Worm (Caenorhabditis elegans) whole organism, young adult: Measurements from ENCODE around the gene glp-1.

Source experiments
- B0019.2 ChIP-seq: fragments of 200-800 bp; sonication (Bioruptor generic); conservative IDR thresholded peaks from 2 replicates; pipeline ENCODE4 v1.3.6; 2022; ENCODE audit warnings: missing genetic modification reagents, missing genetic modification characterization, missing compliant biosample characterization
- D2030.7 ChIP-seq: fragments of 200-800 bp; sonication (Bioruptor generic); IDR thresholded peaks from 2 replicates; pipeline ENCODE4 v1.3.6; 2022; ENCODE audit warnings: missing genetic modification reagents, missing genetic modification characterization, missing compliant biosample characterization
- F22D6.2 ChIP-seq: sonication (generic microtip); optimal IDR thresholded peaks from 2 replicates; lab custom pipeline; 2016; ENCODE audit warnings: mild to moderate bottlenecking, missing genetic modification characterization, missing compliant biosample characterization
- F23B12.7 ChIP-seq: sonication (generic microtip); optimal IDR thresholded peaks from 2 replicates; lab custom pipeline; 2017; ENCODE audit warnings: missing genetic modification characterization, mild to moderate bottlenecking, missing compliant biosample characterization, antibody characterized with exemption, moderate library complexity; ENCODE audit not compliant: insufficient read depth
- F55B11.4 ChIP-seq: sonication (generic microtip); optimal IDR thresholded peaks from 2 replicates; lab custom pipeline; 2016; ENCODE audit warnings: missing compliant biosample characterization, missing genetic modification characterization, borderline replicate concordance; ENCODE audit not compliant: insufficient read depth
- F57C9.4 ChIP-seq: sonication (generic microtip); optimal IDR thresholded peaks from 2 replicates; lab custom pipeline; 2017; ENCODE audit warnings: mild to moderate bottlenecking, missing genetic modification characterization, missing compliant biosample characterization
- T07F8.4 ChIP-seq: sonication (generic microtip); optimal IDR thresholded peaks from 2 replicates; lab custom pipeline; 2016; ENCODE audit warnings: mild to moderate bottlenecking, missing genetic modification characterization, moderate library complexity, missing compliant biosample characterization
- Y53F4B.3 ChIP-seq: fragments of 200-800 bp; sonication (Bioruptor generic); IDR thresholded peaks from 2 replicates; pipeline ENCODE4 v1.3.6; 2022; ENCODE audit warnings: missing genetic modification reagents, missing genetic modification characterization, missing compliant biosample characterization
- Y56A3A.18 ChIP-seq: fragments of 200-800 bp; sonication (Bioruptor generic); IDR thresholded peaks from 2 replicates; pipeline ENCODE4 v1.3.6; 2022; ENCODE audit warnings: missing genetic modification reagents, missing genetic modification characterization, missing compliant biosample characterization
- Y79H2A.3 ChIP-seq: fragments of 200-800 bp; sonication (Bioruptor generic); conservative IDR thresholded peaks from 2 replicates; pipeline ENCODE4 v1.3.6; 2022; ENCODE audit warnings: missing genetic modification reagents, missing genetic modification characterization, missing compliant biosample characterization
- ama-1 ChIP-seq, 3 experiments: fragments of 150-350 bp in 1 of 3; sonication (generic microtip) in 2 of 3; optimal IDR thresholded peaks; 2 replicates each; lab custom pipeline; 2014 to 2018; ENCODE audit warnings: missing biosample characterization in 2 of 3, missing genetic modification characterization in 2 of 3, missing genetic modification reagents in 2 of 3
- aptf-3 ChIP-seq: fragments of 200-800 bp; sonication (Bioruptor generic); IDR thresholded peaks from 2 replicates; pipeline ENCODE4 v1.3.6; 2022; ENCODE audit warnings: missing genetic modification characterization, missing compliant biosample characterization
- atf-7 ChIP-seq: sonication (generic microtip); optimal IDR thresholded peaks from 2 replicates; lab custom pipeline; 2017; ENCODE audit warnings: mild to moderate bottlenecking, missing genetic modification characterization, missing compliant biosample characterization
- athp-1 ChIP-seq: sonication (generic microtip); optimal IDR thresholded peaks from 2 replicates; lab custom pipeline; 2017; ENCODE audit warnings: mild to moderate bottlenecking, missing genetic modification characterization, missing compliant biosample characterization
- attf-5 ChIP-seq: fragments of 200-800 bp; sonication (Bioruptor generic); optimal IDR thresholded peaks from 2 replicates; lab custom pipeline; 2018; ENCODE audit warnings: mild to moderate bottlenecking, missing genetic modification characterization, missing compliant biosample characterization
- attf-6 ChIP-seq: fragments of 200-800 bp; sonication (Bioruptor generic); IDR thresholded peaks from 2 replicates; pipeline ENCODE4 v1.3.6; 2022; ENCODE audit warnings: missing genetic modification reagents, missing genetic modification characterization, missing compliant biosample characterization
- ceh-100 ChIP-seq: fragments of 200-800 bp; sonication (Bioruptor generic); IDR thresholded peaks from 2 replicates; pipeline ENCODE4 v1.3.6; 2022; ENCODE audit warnings: missing genetic modification reagents, missing genetic modification characterization, missing compliant biosample characterization
- ceh-79 ChIP-seq: sonication (generic microtip); optimal IDR thresholded peaks from 2 replicates; lab custom pipeline; 2017; ENCODE audit warnings: mild to moderate bottlenecking, missing genetic modification characterization, missing compliant biosample characterization
- die-1 ChIP-seq: sonication (generic microtip); optimal IDR thresholded peaks from 2 replicates; lab custom pipeline; 2016; ENCODE audit warnings: missing genotype, mild to moderate bottlenecking, missing genetic modification characterization, missing compliant biosample characterization
- dox-1 ChIP-seq: fragments of 200-800 bp; sonication (Bioruptor generic); IDR thresholded peaks from 2 replicates; pipeline ENCODE4 v1.3.6; 2022; ENCODE audit warnings: missing genetic modification reagents, missing genetic modification characterization, missing compliant biosample characterization
- ets-4 ChIP-seq: fragments of 200-800 bp; sonication (Bioruptor generic); optimal IDR thresholded peaks from 2 replicates; lab custom pipeline; 2018; ENCODE audit warnings: mild to moderate bottlenecking, missing genetic modification characterization, missing compliant biosample characterization
- hlh-26 ChIP-seq: fragments of 200-800 bp; sonication (Bioruptor generic); conservative IDR thresholded peaks from 2 replicates; pipeline ENCODE4 v1.3.6; 2022; ENCODE audit warnings: missing genetic modification reagents, missing genetic modification characterization, missing compliant biosample characterization
- hmg-20 ChIP-seq: fragments of 200-800 bp; sonication (Bioruptor generic); IDR thresholded peaks from 2 replicates; pipeline ENCODE4 v1.3.6; 2022; ENCODE audit warnings: missing genetic modification reagents, missing genetic modification characterization, missing compliant biosample characterization
- hsf-1 ChIP-seq: fragments of 200-800 bp; sonication (Bioruptor generic); IDR thresholded peaks from 2 replicates; pipeline ENCODE4 v1.3.6; 2022; ENCODE audit warnings: missing genetic modification reagents, missing genetic modification characterization, missing compliant biosample characterization
- lin-35 ChIP-seq, 3 experiments: fragments of 150-350 bp in 2 of 3; sonication (generic microtip) in 1 of 3; optimal IDR thresholded peaks; 2 replicates each; lab custom pipeline; 2014 to 2018; ENCODE audit warnings: missing biosample characterization in 3 of 3, missing genetic modification characterization in 3 of 3, missing genetic modification reagents in 3 of 3
- lin-54 ChIP-seq: fragments of 200-800 bp; sonication (Bioruptor generic); optimal IDR thresholded peaks from 2 replicates; lab custom pipeline; 2018; ENCODE audit warnings: mild to moderate bottlenecking, missing genetic modification characterization, missing compliant biosample characterization
- lsl-1 ChIP-seq: fragments of 200-800 bp; sonication (Bioruptor generic); optimal IDR thresholded peaks from 2 replicates; lab custom pipeline; 2018; ENCODE audit warnings: mild to moderate bottlenecking, missing genetic modification characterization, moderate library complexity, missing compliant biosample characterization
- lsy-27 ChIP-seq: sonication (generic microtip); optimal IDR thresholded peaks from 2 replicates; lab custom pipeline; 2017; ENCODE audit warnings: missing genetic modification characterization, mild to moderate bottlenecking, missing compliant biosample characterization, antibody characterized with exemption, missing genotype, borderline replicate concordance; ENCODE audit not compliant: insufficient read depth
- madf-8 ChIP-seq: fragments of 200-800 bp; sonication (Bioruptor generic); conservative IDR thresholded peaks from 2 replicates; pipeline ENCODE4 v1.3.6; 2022; ENCODE audit warnings: missing genetic modification reagents, missing genetic modification characterization, missing compliant biosample characterization
- mes-4 ChIP-seq: sonication (generic microtip); optimal IDR thresholded peaks from 2 replicates; lab custom pipeline; 2016; ENCODE audit warnings: missing genotype, missing genetic modification characterization, missing compliant biosample characterization
- mxl-1 ChIP-seq: sonication (generic microtip); optimal IDR thresholded peaks from 2 replicates; lab custom pipeline; 2016; ENCODE audit warnings: missing genetic modification characterization, missing compliant biosample characterization
- nhr-80 ChIP-seq: sonication (generic microtip); optimal IDR thresholded peaks from 2 replicates; lab custom pipeline; 2016; ENCODE audit warnings: missing genetic modification characterization, missing compliant biosample characterization
- nhr-90 ChIP-seq: sonication (generic microtip); optimal IDR thresholded peaks from 2 replicates; lab custom pipeline; 2016; ENCODE audit warnings: missing genotype, mild to moderate bottlenecking, missing genetic modification characterization, missing compliant biosample characterization
- pbrm-1 ChIP-seq: fragments of 200-800 bp; sonication (Bioruptor generic); IDR thresholded peaks from 2 replicates; pipeline ENCODE4 v1.3.6; 2022; ENCODE audit warnings: missing genetic modification reagents, missing genetic modification characterization, missing compliant biosample characterization
- pha-4 ChIP-seq: fragments of 150-350 bp; sonication (generic microtip); optimal IDR thresholded peaks from 2 replicates; lab custom pipeline; 2014; ENCODE audit warnings: missing biosample characterization, missing genetic modification reagents, missing genetic modification characterization
- sdz-38 ChIP-seq: sonication (generic microtip); optimal IDR thresholded peaks from 2 replicates; lab custom pipeline; 2016; ENCODE audit warnings: missing genotype, missing genetic modification characterization, missing compliant biosample characterization
- snpc-3.4 ChIP-seq: sonication (generic microtip); optimal IDR thresholded peaks from 2 replicates; lab custom pipeline; 2017; ENCODE audit warnings: missing genetic modification characterization, mild to moderate bottlenecking, missing compliant biosample characterization, antibody characterized with exemption, moderate library complexity, missing genotype, missing genetic modification reagents
- snpc-4 ChIP-seq, 5 experiments: fragments of 150-350 bp in 1 of 5; sonication (generic microtip) in 4 of 5; optimal IDR thresholded peaks; 2 replicates each; lab custom pipeline; 2014 to 2018; ENCODE audit warnings: missing genetic modification characterization in 5 of 5, missing biosample characterization in 3 of 5, antibody characterized with exemption in 2 of 5, mild to moderate bottlenecking in 2 of 5, missing compliant biosample characterization in 2 of 5, missing genotype in 2 of 5, moderate library complexity in 2 of 5, missing genetic modification reagents in 1 of 5
- somi-1 ChIP-seq: fragments of 200-800 bp; sonication (Bioruptor generic); optimal IDR thresholded peaks from 2 replicates; lab custom pipeline; 2018; ENCODE audit warnings: mild to moderate bottlenecking, missing genetic modification characterization, missing compliant biosample characterization
- unc-130 ChIP-seq: sonication (generic microtip); optimal IDR thresholded peaks from 2 replicates; lab custom pipeline; 2016; ENCODE audit warnings: missing genetic modification reagents, missing genetic modification characterization, missing compliant biosample characterization
- zim-3 ChIP-seq: sonication (generic microtip); optimal IDR thresholded peaks from 2 replicates; lab custom pipeline; 2017; ENCODE audit warnings: mild to moderate bottlenecking, missing genetic modification characterization, moderate library complexity, missing compliant biosample characterization
- ztf-22 ChIP-seq: fragments of 200-800 bp; sonication (Bioruptor generic); optimal IDR thresholded peaks from 2 replicates; lab custom pipeline; 2018; ENCODE audit warnings: mild to moderate bottlenecking, missing genetic modification characterization, moderate library complexity, missing compliant biosample characterization

glp-1 gene

ce11 chrIII:9045838-9046237, 46.2 kb upstream of the glp-1 start, which contains the start of gene R107.2:
Gene R107.2, minus strand, starts transcription at chrIII:9045938.
- TF ChIP-seq attf-6 (GFP tag; lab: Robert Waterston, UW) (no peak), attf-5 (GFP tag; lab: Kevin White, UChicago) (peak; percentile 8), die-1 (tag; lab: Kevin White, UChicago) (no peak), B0019.2 (GFP tag; lab: Robert Waterston, UW) (no peak), D2030.7 (GFP tag; lab: Robert Waterston, UW) (no peak), snpc-3.4 (tag; lab: Kevin White, UChicago) (no peak), T07F8.4 (tag; lab: Kevin White, UChicago) (no peak), ceh-100 (GFP tag; lab: Robert Waterston, UW) (no peak), dox-1 (no peak), nhr-80 (peak; percentile 29)
- TF ChIP-seq, all 124 proteins: peak for 2

- TF ChIP-seq ztf-22 (no peak), nhr-90 (tag; lab: Kevin White, UChicago) (no peak), sdz-38 (tag; lab: Kevin White, UChicago) (no peak), snpc-4 (GFP tag; optimal IDR thresholded peaks at IDR 0.05; lab: Kevin White, UChicago) (no peak), snpc-4 (tag; optimal IDR thresholded peaks at IDR 0.05; lab: Kevin White, UChicago) (no peak), unc-130 (GFP tag; lab: Kevin White, UChicago) (no peak), ama-1 (optimal IDR thresholded peaks at IDR 0.05; lab: Kevin White, UChicago) (no peak), ama-1 (GFP tag; optimal IDR thresholded peaks at IDR 0.05; lab: Kevin White, UChicago) (no peak), attf-5 (GFP tag; lab: Kevin White, UChicago) (no peak)
Observed at ce11 chrIII:9047260-9047659, 44.8 kb upstream of the glp-1 start.

- TF ChIP-seq Y79H2A.3 (GFP tag; lab: Robert Waterston, UW) (no peak), hsf-1 (GFP tag; lab: Robert Waterston, UW) (0 out of 2 replicates have a peak, but pooled peaks have one; percentile 6), ceh-79 (tag; lab: Kevin White, UChicago) (no peak), lsl-1 (no peak)
Observed at ce11 chrIII:9050600-9050999, 41.4 kb upstream of the glp-1 start, which contains the start of gene ikke-1. Gene ikke-1, minus strand, starts transcription at chrIII:9050700.

ce11 chrIII:9051119-9051597, 40.9 kb upstream of the glp-1 start:
- TF ChIP-seq athp-1 (no peak), pbrm-1 (peak; percentile 63; the same call in 1 of the 2 replicates), F55B11.4 (no peak), somi-1 (GFP tag; lab: Kevin White, UChicago) (peak; percentile 85), pha-4 (tag; lab: Kevin White, UChicago) (peak; percentile 6), F57C9.4 (tag; lab: Kevin White, UChicago) (peak; percentile 37), atf-7 (tag; lab: Kevin White, UChicago) (peak; percentile 75), aptf-3 (GFP tag; lab: Robert Waterston, UW) (0 out of 2 replicates have a peak, but pooled peaks have one; percentile 6), mes-4 (no peak), F22D6.2 (tag; lab: Kevin White, UChicago) (no peak), attf-6 (GFP tag; lab: Robert Waterston, UW) (no peak), hmg-20 (no peak), madf-8 (GFP tag; lab: Robert Waterston, UW) (no peak), lin-35 (GFP tag; optimal IDR thresholded peaks at IDR 0.05; lab: Kevin White, UChicago) (peak in 1 of 3 experiments; percentile 15), lin-54 (GFP tag; lab: Kevin White, UChicago) (peak; percentile 56), ets-4 (GFP tag; lab: Kevin White, UChicago) (no peak), nhr-80 (peak; percentile 84), dox-1 (peak; percentile 76), hlh-26 (no peak), zim-3 (tag; lab: Kevin White, UChicago) (peak; percentile 47), F23B12.7 (peak; percentile 89), lsy-27 (tag; lab: Kevin White, UChicago) (no peak), Y53F4B.3 (GFP tag; lab: Robert Waterston, UW) (no peak), Y56A3A.18 (GFP tag; lab: Robert Waterston, UW) (no peak; the same call in 1 of the 2 replicates), mxl-1 (tag; lab: Kevin White, UChicago) (no peak)
